Worm (Caenorhabditis elegans) whole organism, late embryonic: ENCODE measurements around the gene skr-21.

Experiments
- F13H6.1 ChIP-seq: sonication (generic microtip); optimal IDR thresholded peaks from 2 replicates; lab custom pipeline; 2016; ENCODE audit warnings: missing genetic modification characterization, missing compliant biosample characterization
- K02D7.2 ChIP-seq: sonication (generic microtip); optimal IDR thresholded peaks from 2 replicates; lab custom pipeline; 2017; ENCODE audit warnings: mild to moderate bottlenecking, missing genetic modification characterization, missing compliant biosample characterization
- T23F11.4 ChIP-seq: fragments of 200-800 bp; sonication (Bioruptor generic); optimal IDR thresholded peaks from 2 replicates; lab custom pipeline; 2018; ENCODE audit warnings: mild to moderate bottlenecking, missing genetic modification characterization, missing compliant biosample characterization
- Y22D7AL.16 ChIP-seq: sonication (generic microtip); optimal IDR thresholded peaks from 2 replicates; lab custom pipeline; 2016; ENCODE audit warnings: missing genetic modification characterization, missing compliant biosample characterization
- ahr-1 ChIP-seq: sonication (generic microtip); optimal IDR thresholded peaks from 2 replicates; lab custom pipeline; 2016; ENCODE audit warnings: missing genetic modification characterization, missing compliant biosample characterization
- ama-1 ChIP-seq: fragments of 150-350 bp; optimal IDR thresholded peaks from 2 replicates; lab custom pipeline; 2014
- ceh-18 ChIP-seq: sonication (generic microtip); optimal IDR thresholded peaks from 2 replicates; lab custom pipeline; 2016; ENCODE audit warnings: missing genetic modification characterization, missing compliant biosample characterization
- ceh-19 ChIP-seq: fragments of 200-800 bp; sonication (Bioruptor generic); optimal IDR thresholded peaks from 2 replicates; lab custom pipeline; 2018; ENCODE audit warnings: mild to moderate bottlenecking, missing genetic modification characterization, missing compliant biosample characterization
- ceh-2 ChIP-seq: sonication (generic microtip); optimal IDR thresholded peaks from 2 replicates; lab custom pipeline; 2016; ENCODE audit warnings: missing genotype, missing genetic modification characterization, missing compliant biosample characterization
- ceh-22 ChIP-seq: sonication (generic microtip); optimal IDR thresholded peaks from 2 replicates; lab custom pipeline; 2017; ENCODE audit warnings: missing biosample characterization, missing genetic modification characterization
- ceh-30 ChIP-seq: fragments of 150-350 bp; optimal IDR thresholded peaks from 2 replicates; lab custom pipeline; 2014; ENCODE audit warnings: missing biosample characterization, missing genetic modification characterization
- ceh-31 ChIP-seq: sonication (generic microtip); optimal IDR thresholded peaks from 2 replicates; lab custom pipeline; 2016; ENCODE audit warnings: missing genetic modification characterization, missing compliant biosample characterization
- ceh-34 ChIP-seq: sonication (generic microtip); optimal IDR thresholded peaks from 2 replicates; lab custom pipeline; 2016; ENCODE audit warnings: mild to moderate bottlenecking, missing genetic modification characterization, missing compliant biosample characterization
- ceh-48 ChIP-seq: sonication (generic microtip); optimal IDR thresholded peaks from 2 replicates; lab custom pipeline; 2016; ENCODE audit warnings: missing genetic modification characterization, inconsistent platforms, missing compliant biosample characterization
- ceh-6 ChIP-seq: fragments of 200-800 bp; sonication (Bioruptor generic); optimal IDR thresholded peaks from 2 replicates; lab custom pipeline; 2018; ENCODE audit warnings: mild to moderate bottlenecking, missing genetic modification characterization, missing compliant biosample characterization
- ceh-9 ChIP-seq: sonication (generic microtip); optimal IDR thresholded peaks from 2 replicates; lab custom pipeline; 2016; ENCODE audit warnings: mild to moderate bottlenecking, missing genetic modification characterization, inconsistent platforms, missing compliant biosample characterization
- dmd-4 ChIP-seq: sonication (generic microtip); optimal IDR thresholded peaks from 2 replicates; lab custom pipeline; 2016; ENCODE audit warnings: borderline replicate concordance, missing genetic modification characterization, missing compliant biosample characterization
- dve-1 ChIP-seq: sonication (generic microtip); optimal IDR thresholded peaks from 2 replicates; lab custom pipeline; 2017; ENCODE audit warnings: antibody characterized with exemption, mild to moderate bottlenecking, missing genetic modification characterization, missing compliant biosample characterization
- elt-2 ChIP-seq: sonication (generic microtip); optimal IDR thresholded peaks from 2 replicates; lab custom pipeline; 2016; ENCODE audit warnings: missing genetic modification reagents, missing genetic modification characterization, missing compliant biosample characterization
- elt-4 ChIP-seq: sonication (generic microtip); optimal IDR thresholded peaks from 2 replicates; lab custom pipeline; 2016; ENCODE audit warnings: missing genetic modification characterization, missing compliant biosample characterization
- eyg-1 ChIP-seq: sonication (generic microtip); optimal IDR thresholded peaks from 2 replicates; lab custom pipeline; 2016; ENCODE audit warnings: missing genotype, missing genetic modification characterization, missing compliant biosample characterization
- fax-1 ChIP-seq: sonication (generic microtip); optimal IDR thresholded peaks from 2 replicates; lab custom pipeline; 2016; ENCODE audit warnings: missing genotype, missing genetic modification characterization, missing compliant biosample characterization
- fkh-10 ChIP-seq: fragments of 150-350 bp; optimal IDR thresholded peaks from 2 replicates; lab custom pipeline; 2014; ENCODE audit warnings: missing biosample characterization, missing genetic modification reagents, missing genetic modification characterization
- hlh-15 ChIP-seq: sonication (generic microtip); optimal IDR thresholded peaks from 2 replicates; lab custom pipeline; 2016; ENCODE audit warnings: missing genetic modification characterization, missing compliant biosample characterization
- hlh-30 ChIP-seq: sonication (generic microtip); optimal IDR thresholded peaks from 2 replicates; lab custom pipeline; 2017; ENCODE audit warnings: antibody characterized with exemption, missing genetic modification characterization, missing compliant biosample characterization; ENCODE audit not compliant: insufficient read depth
- hlh-6 ChIP-seq: sonication (generic microtip); optimal IDR thresholded peaks from 2 replicates; lab custom pipeline; 2016; ENCODE audit warnings: missing genotype, missing genetic modification characterization, missing compliant biosample characterization
- mec-3 ChIP-seq: sonication (generic microtip); optimal IDR thresholded peaks from 2 replicates; lab custom pipeline; 2016; ENCODE audit warnings: borderline replicate concordance, missing genetic modification characterization, missing compliant biosample characterization
- nfya-1 ChIP-seq: sonication (generic microtip); optimal IDR thresholded peaks from 2 replicates; lab custom pipeline; 2017; ENCODE audit warnings: missing genetic modification characterization, mild to moderate bottlenecking, missing compliant biosample characterization, antibody characterized with exemption, moderate library complexity
- nhr-11 ChIP-seq: fragments of 150-350 bp; optimal IDR thresholded peaks from 2 replicates; lab custom pipeline; 2014; ENCODE audit warnings: missing biosample characterization, missing genetic modification characterization
- pag-3 ChIP-seq: sonication (generic microtip); optimal IDR thresholded peaks from 2 replicates; lab custom pipeline; 2016; ENCODE audit warnings: missing compliant biosample characterization, missing genetic modification characterization, borderline replicate concordance
- pat-9 ChIP-seq: fragments of 200-800 bp; sonication (Bioruptor generic); optimal IDR thresholded peaks from 2 replicates; lab custom pipeline; 2018; ENCODE audit warnings: mild to moderate bottlenecking, missing genetic modification characterization, moderate library complexity, missing compliant biosample characterization
- pax-1 ChIP-seq: fragments of 150-350 bp; optimal IDR thresholded peaks from 2 replicates; lab custom pipeline; 2014; ENCODE audit warnings: missing biosample characterization, missing genetic modification characterization
- pha-2 ChIP-seq: sonication (generic microtip); optimal IDR thresholded peaks from 2 replicates; lab custom pipeline; 2017; ENCODE audit warnings: mild to moderate bottlenecking, missing genetic modification characterization, missing compliant biosample characterization
- pros-1 ChIP-seq: fragments of 150-350 bp; optimal IDR thresholded peaks from 2 replicates; lab custom pipeline; 2014; ENCODE audit warnings: missing biosample characterization, missing genetic modification reagents, missing genetic modification characterization
- ref-2 ChIP-seq: sonication (generic microtip); optimal IDR thresholded peaks from 2 replicates; lab custom pipeline; 2016; ENCODE audit warnings: missing genetic modification characterization, missing compliant biosample characterization
- sdc-2 ChIP-seq: sonication (generic microtip); optimal IDR thresholded peaks from 2 replicates; lab custom pipeline; 2016; ENCODE audit warnings: missing genotype, missing genetic modification characterization, missing compliant biosample characterization
- syd-9 ChIP-seq: sonication (generic microtip); optimal IDR thresholded peaks from 2 replicates; lab custom pipeline; 2016; ENCODE audit warnings: mild to moderate bottlenecking, missing genetic modification characterization, moderate library complexity, missing compliant biosample characterization
- tbx-7 ChIP-seq: sonication (generic microtip); optimal IDR thresholded peaks from 2 replicates; lab custom pipeline; 2016; ENCODE audit warnings: missing genotype, missing genetic modification characterization, missing compliant biosample characterization
- ttx-3 ChIP-seq: sonication (generic microtip); optimal IDR thresholded peaks from 2 replicates; lab custom pipeline; 2016; ENCODE audit warnings: missing genetic modification reagents, missing genetic modification characterization, missing compliant biosample characterization
- unc-42 ChIP-seq: sonication (generic microtip); optimal IDR thresholded peaks from 2 replicates; lab custom pipeline; 2016; ENCODE audit warnings: missing genotype, missing genetic modification characterization, missing compliant biosample characterization
- unc-86 ChIP-seq: sonication (generic microtip); optimal IDR thresholded peaks from 2 replicates; lab custom pipeline; 2016; ENCODE audit warnings: missing genetic modification characterization, missing compliant biosample characterization
- zip-5 ChIP-seq: sonication (generic microtip); optimal IDR thresholded peaks from 2 replicates; lab custom pipeline; 2016; ENCODE audit warnings: missing genetic modification characterization, missing compliant biosample characterization
- ztf-16 ChIP-seq: sonication (generic microtip); optimal IDR thresholded peaks from 2 replicates; lab custom pipeline; 2017; ENCODE audit warnings: missing genetic modification characterization, missing compliant biosample characterization

Gene skr-21

ce11 chrX:13234879-13235278 is 8.4 kb upstream of the skr-21 start, which contains the start of gene K08H2.2:
Gene K08H2.2 (minus strand): TSS chrX:13234979.
- TF ChIP-seq ref-2 (tag; lab: Kevin White, UChicago): no peak
- TF ChIP-seq hlh-15 (tag; lab: Kevin White, UChicago): no peak
- no peak for TF ChIP-seq dmd-4 (tag; lab: Kevin White, UChicago)
- TF ChIP-seq Y22D7AL.16 (tag; lab: Kevin White, UChicago): no peak
- TF ChIP-seq pros-1 (tag; lab: Kevin White, UChicago): no peak
- TF ChIP-seq pat-9 (tag; lab: Kevin White, UChicago): no peak
- TF ChIP-seq nfya-1: no peak
- TF ChIP-seq pha-2 (tag; lab: Kevin White, UChicago): no peak
- no peak for TF ChIP-seq ztf-16 (tag; lab: Kevin White, UChicago)
- no peak for TF ChIP-seq tbx-7 (tag; lab: Kevin White, UChicago)
- TF ChIP-seq K02D7.2 (tag; lab: Kevin White, UChicago): no peak
- no peak for TF ChIP-seq elt-4 (tag; lab: Kevin White, UChicago)
- no peak for TF ChIP-seq ama-1 (lab: Kevin White, UChicago)
- no peak for TF ChIP-seq ceh-30 (tag; lab: Kevin White, UChicago)
- TF ChIP-seq ceh-31: no peak
- no peak for TF ChIP-seq unc-42
- TF ChIP-seq T23F11.4 (GFP tag; lab: Kevin White, UChicago): no peak
- no peak for TF ChIP-seq eyg-1
- no peak for TF ChIP-seq fax-1

- no peak for TF ChIP-seq F13H6.1 (tag; lab: Kevin White, UChicago)
- no peak for TF ChIP-seq ztf-16 (tag; lab: Kevin White, UChicago)
- TF ChIP-seq ceh-31: no peak
- TF ChIP-seq ttx-3 (tag; lab: Kevin White, UChicago): no peak
- TF ChIP-seq pag-3 (tag; lab: Kevin White, UChicago): no peak
- no peak for TF ChIP-seq ceh-18 (tag; lab: Kevin White, UChicago)
- no peak for TF ChIP-seq fkh-10
Measured at ce11 chrX:13232259-13232658, 5.8 kb upstream of the skr-21 start, which contains the start of gene bgnt-1.5. Gene bgnt-1.5 (minus strand): TSS chrX:13232359.

- no peak for TF ChIP-seq ceh-6
- TF ChIP-seq Y22D7AL.16 (tag; lab: Kevin White, UChicago): no peak
- TF ChIP-seq nhr-11: no peak
- no peak for TF ChIP-seq eyg-1
- TF ChIP-seq hlh-6 (tag; lab: Kevin White, UChicago): no peak
- TF ChIP-seq, all 69 proteins: peak for 0
Measured at ce11 chrX:13227778-13228177, 1.3 kb upstream of the skr-21 start.

- TF ChIP-seq ceh-2 (tag; lab: Kevin White, UChicago) (peak; percentile 36), dmd-4 (tag; lab: Kevin White, UChicago) (no peak), ref-2 (tag; lab: Kevin White, UChicago) (no peak), hlh-15 (tag; lab: Kevin White, UChicago) (no peak), ceh-31 (peak; percentile 7), ceh-9 (tag; lab: Kevin White, UChicago) (no peak), sdc-2 (tag; lab: Kevin White, UChicago) (no peak), zip-5 (no peak), unc-86 (tag; lab: Kevin White, UChicago) (no peak), dve-1 (no peak), ahr-1 (tag; lab: Kevin White, UChicago) (no peak), fax-1 (no peak), mec-3 (tag; lab: Kevin White, UChicago) (no peak), pat-9 (tag; lab: Kevin White, UChicago) (no peak), F13H6.1 (tag; lab: Kevin White, UChicago) (no peak), ceh-48 (peak; percentile 52), pag-3 (tag; lab: Kevin White, UChicago) (no peak), elt-2 (peak; percentile 32), ceh-19 (peak; percentile 23), hlh-30 (tag; lab: Kevin White, UChicago) (peak; percentile 80), syd-9 (tag; lab: Kevin White, UChicago) (no peak), ceh-18 (tag; lab: Kevin White, UChicago) (no peak), T23F11.4 (GFP tag; lab: Kevin White, UChicago) (no peak), ceh-22 (peak; percentile 11), pax-1 (tag; lab: Kevin White, UChicago) (no peak), K02D7.2 (tag; lab: Kevin White, UChicago) (no peak), ceh-34 (tag; lab: Kevin White, UChicago) (no peak)
Measured at ce11 chrX:13225111-13225905, 1.2 kb downstream of the skr-21 start.
